Fruit fly (Drosophila melanogaster): ENCODE measurements around the gene in.

DNA sequence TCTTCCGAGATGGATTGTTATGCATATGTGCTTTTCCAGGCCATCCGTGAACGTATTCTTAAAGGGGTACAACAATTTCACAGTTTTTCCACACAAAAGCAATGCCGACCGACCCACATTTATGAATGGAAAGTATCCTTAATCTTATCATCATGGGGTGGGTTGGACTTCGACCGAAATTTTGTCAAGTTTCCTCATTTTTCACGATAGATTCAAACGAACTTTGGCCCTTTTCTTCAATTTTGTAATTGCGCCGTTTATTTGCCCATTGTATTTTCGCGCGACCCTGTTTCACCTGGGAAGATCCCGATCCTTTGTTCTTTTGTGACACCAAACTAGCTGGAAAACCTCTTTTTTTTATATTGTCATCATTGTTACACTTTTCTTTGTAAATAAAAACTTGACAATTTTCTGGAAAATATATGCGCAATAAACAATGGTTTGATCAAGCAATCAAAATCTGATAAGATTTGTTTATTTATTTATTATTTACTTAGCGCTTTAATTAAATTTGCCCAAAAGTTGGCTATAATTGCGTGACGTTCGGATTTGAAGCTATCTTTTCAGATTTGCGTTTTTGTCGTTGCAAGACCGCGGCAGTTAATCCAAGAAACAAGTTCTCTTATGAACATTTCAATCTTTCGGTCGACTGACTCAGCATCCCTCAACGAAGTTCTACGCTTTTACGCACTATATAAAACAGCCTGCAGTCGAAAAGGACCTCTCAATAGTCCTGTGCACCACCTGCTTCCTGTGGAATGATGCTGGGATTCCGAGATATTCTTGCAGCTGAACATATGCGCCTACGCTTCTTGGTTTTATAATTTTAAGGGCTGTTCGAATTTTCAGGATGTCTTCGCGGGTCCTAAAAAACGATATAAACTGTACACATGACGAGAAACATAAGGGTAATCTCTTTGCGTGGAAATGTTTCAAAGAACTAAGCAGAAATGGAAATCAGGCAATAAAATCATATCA is 39.3 kb downstream of the in start:
- TF ChIP-seq CG13204 (GFP tag; optimal IDR thresholded peaks at IDR 0.05) (no peak), CG34367 (tag; optimal IDR thresholded peaks at IDR 0.05) (no peak), D1 (tag; optimal IDR thresholded peaks at IDR 0.05) (no peak), CG8301 (tag; optimal IDR thresholded peaks at IDR 0.05) (no peak), Snoo (tag; optimal IDR thresholded peaks at IDR 0.05) (no peak), gl (tag; optimal IDR thresholded peaks at IDR 0.05) (no peak), CG12605 (GFP tag; IDR thresholded peaks at IDR 0.05) (no peak), CG32121 (GFP tag; IDR thresholded peaks at IDR 0.05) (no peak), Ets98B (GFP tag; IDR thresholded peaks at IDR 0.05) (no peak), CG8159 (tag; optimal IDR thresholded peaks at IDR 0.05) (no peak), CG10348 (GFP tag; IDR thresholded peaks at IDR 0.05) (no peak)
